Fruit fly (Drosophila melanogaster) whole organism: ENCODE data around the gene Phs.

Experiments
- CG8478 ChIP-seq: fragments of >200 bp; optimal IDR thresholded peaks from 2 replicates; lab custom pipeline; 2018; ENCODE audit warnings: inconsistent platforms
- Dll ChIP-seq: fragments of >200 bp; optimal IDR thresholded peaks from 2 replicates; lab custom pipeline; 2017
- EcR ChIP-seq, 2 experiments: fragments of >200 bp; optimal IDR thresholded peaks; 2 replicates each; lab custom pipeline; 2017; ENCODE audit warnings: missing biosample characterization in 2 of 2, missing genetic modification characterization in 2 of 2, missing genetic modification reagents in 2 of 2
- psq ChIP-seq: fragments of >200 bp; optimal IDR thresholded peaks from 2 replicates; lab custom pipeline; 2017
- usp ChIP-seq: fragments of >200 bp; optimal IDR thresholded peaks from 2 replicates; lab custom pipeline; 2017; ENCODE audit warnings: missing biosample characterization, missing genetic modification characterization, mixed read lengths

DNA sequence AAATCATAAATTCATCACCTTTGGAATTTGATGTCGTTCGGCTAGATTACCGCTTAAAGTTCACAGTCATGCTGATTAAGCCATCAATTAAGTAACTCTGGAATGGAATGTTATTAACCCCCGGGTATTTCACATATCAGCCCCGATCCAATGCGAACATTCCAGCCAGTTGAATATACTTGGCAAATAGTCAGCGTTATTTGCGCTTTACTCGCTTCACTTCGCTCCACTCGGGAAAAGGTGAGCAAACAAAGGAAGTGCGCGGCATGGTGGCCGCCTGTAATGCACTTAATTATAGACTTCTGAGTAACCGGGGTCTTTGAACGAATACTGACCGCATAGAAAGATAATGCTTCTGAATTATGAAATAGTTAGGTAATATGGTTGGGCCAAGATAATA, 17.9 kb downstream of the Phs start:
- TF ChIP-seq CG8478, result no peak
- no peak for TF ChIP-seq usp (GFP tag; lab: Kevin White, UChicago)
- TF ChIP-seq psq, result no peak
- TF ChIP-seq EcR (GFP tag; optimal IDR thresholded peaks at IDR 0.05; lab: Kevin White, UChicago), result no peak
- TF ChIP-seq Dll (lab: Kevin White, UChicago), result no peak
